Worm (Caenorhabditis elegans) whole organism, young adult: ENCODE measurements around the gene atn-1.

Experiments
- B0336.3 ChIP-seq: fragments of 200-800 bp; sonication (Bioruptor generic); IDR thresholded peaks from 2 replicates; pipeline ENCODE4 v1.3.6; 2022; ENCODE audit warnings: missing genetic modification characterization, missing compliant biosample characterization
- C17E4.6 ChIP-seq: fragments of 200-800 bp; sonication (Bioruptor generic); IDR thresholded peaks from 2 replicates; pipeline ENCODE4 v1.3.6; 2022; ENCODE audit warnings: missing genetic modification reagents, missing genetic modification characterization, missing compliant biosample characterization
- D2030.7 ChIP-seq: fragments of 200-800 bp; sonication (Bioruptor generic); IDR thresholded peaks from 2 replicates; pipeline ENCODE4 v1.3.6; 2022; ENCODE audit warnings: missing genetic modification reagents, missing genetic modification characterization, missing compliant biosample characterization
- F22D6.2 ChIP-seq: sonication (generic microtip); optimal IDR thresholded peaks from 2 replicates; lab custom pipeline; 2016; ENCODE audit warnings: mild to moderate bottlenecking, missing genetic modification characterization, missing compliant biosample characterization
- F33H1.4 ChIP-seq: fragments of 200-800 bp; sonication (Bioruptor generic); IDR thresholded peaks from 2 replicates; pipeline ENCODE4 v1.3.6; 2022; ENCODE audit warnings: missing genetic modification reagents, missing genetic modification characterization, missing compliant biosample characterization
- F49E8.2 ChIP-seq: sonication (generic microtip); optimal IDR thresholded peaks from 3 replicates; lab custom pipeline; 2017; ENCODE audit warnings: missing genetic modification characterization, mild to moderate bottlenecking, missing compliant biosample characterization, antibody characterized with exemption, moderate library complexity; ENCODE audit not compliant: insufficient read depth
- Y67H2A.10 ChIP-seq: fragments of 200-800 bp; sonication (Bioruptor generic); conservative IDR thresholded peaks from 2 replicates; pipeline ENCODE4 v1.3.6; 2022; ENCODE audit warnings: missing genetic modification reagents, missing genetic modification characterization, missing compliant biosample characterization
- ama-1 ChIP-seq, 3 experiments: fragments of 150-350 bp in 1 of 3; sonication (generic microtip) in 2 of 3; optimal IDR thresholded peaks; 2 replicates each; lab custom pipeline; 2014 to 2018; ENCODE audit warnings: missing biosample characterization in 2 of 3, missing genetic modification characterization in 2 of 3, missing genetic modification reagents in 2 of 3
- aptf-2 ChIP-seq: fragments of 200-800 bp; sonication (Bioruptor generic); conservative IDR thresholded peaks from 2 replicates; pipeline ENCODE4 v1.3.6; 2022; ENCODE audit warnings: missing genetic modification reagents, missing genetic modification characterization, missing compliant biosample characterization
- atf-7 ChIP-seq: sonication (generic microtip); optimal IDR thresholded peaks from 2 replicates; lab custom pipeline; 2017; ENCODE audit warnings: mild to moderate bottlenecking, missing genetic modification characterization, missing compliant biosample characterization
- athp-1 ChIP-seq: sonication (generic microtip); optimal IDR thresholded peaks from 2 replicates; lab custom pipeline; 2017; ENCODE audit warnings: mild to moderate bottlenecking, missing genetic modification characterization, missing compliant biosample characterization
- attf-5 ChIP-seq: fragments of 200-800 bp; sonication (Bioruptor generic); optimal IDR thresholded peaks from 2 replicates; lab custom pipeline; 2018; ENCODE audit warnings: mild to moderate bottlenecking, missing genetic modification characterization, missing compliant biosample characterization
- attf-6 ChIP-seq: fragments of 200-800 bp; sonication (Bioruptor generic); IDR thresholded peaks from 2 replicates; pipeline ENCODE4 v1.3.6; 2022; ENCODE audit warnings: missing genetic modification reagents, missing genetic modification characterization, missing compliant biosample characterization
- bed-1 ChIP-seq: fragments of 200-800 bp; sonication (Bioruptor generic); IDR thresholded peaks from 2 replicates; pipeline ENCODE4 v1.3.6; 2022; ENCODE audit warnings: missing genetic modification reagents, missing genetic modification characterization, missing compliant biosample characterization
- bed-2 ChIP-seq: fragments of 200-800 bp; sonication (Bioruptor generic); IDR thresholded peaks from 2 replicates; pipeline ENCODE4 v1.3.6; 2022; ENCODE audit warnings: missing genetic modification reagents, missing genetic modification characterization, missing compliant biosample characterization
- ceh-40 ChIP-seq: fragments of 200-800 bp; sonication (Bioruptor generic); IDR thresholded peaks from 2 replicates; pipeline ENCODE4 v1.3.6; 2022; ENCODE audit warnings: missing genetic modification characterization, missing compliant biosample characterization
- ceh-58 ChIP-seq: fragments of 200-800 bp; sonication (Bioruptor generic); IDR thresholded peaks from 2 replicates; pipeline ENCODE4 v1.3.6; 2022; ENCODE audit warnings: missing genetic modification characterization, missing compliant biosample characterization
- ceh-79 ChIP-seq: sonication (generic microtip); optimal IDR thresholded peaks from 2 replicates; lab custom pipeline; 2017; ENCODE audit warnings: mild to moderate bottlenecking, missing genetic modification characterization, missing compliant biosample characterization
- ceh-91 ChIP-seq: fragments of 200-800 bp; sonication (Bioruptor generic); IDR thresholded peaks from 2 replicates; pipeline ENCODE4 v1.3.6; 2022; ENCODE audit warnings: missing genetic modification reagents, missing genetic modification characterization, missing compliant biosample characterization
- chd-7 ChIP-seq: sonication (generic microtip); optimal IDR thresholded peaks from 2 replicates; lab custom pipeline; 2016; ENCODE audit warnings: mild to moderate bottlenecking, missing genetic modification characterization, moderate library complexity, missing compliant biosample characterization
- die-1 ChIP-seq: sonication (generic microtip); optimal IDR thresholded peaks from 2 replicates; lab custom pipeline; 2016; ENCODE audit warnings: missing genotype, mild to moderate bottlenecking, missing genetic modification characterization, missing compliant biosample characterization
- egl-44 ChIP-seq: fragments of 200-800 bp; sonication (Bioruptor generic); IDR thresholded peaks from 2 replicates; pipeline ENCODE4 v1.3.6; 2022; ENCODE audit warnings: missing genetic modification reagents, missing genetic modification characterization, missing compliant biosample characterization
- ekl-4 ChIP-seq: fragments of 200-800 bp; sonication (Bioruptor generic); IDR thresholded peaks from 2 replicates; pipeline ENCODE4 v1.3.6; 2022; ENCODE audit warnings: missing genetic modification reagents, missing genetic modification characterization, missing compliant biosample characterization
- hmg-20 ChIP-seq: fragments of 200-800 bp; sonication (Bioruptor generic); IDR thresholded peaks from 2 replicates; pipeline ENCODE4 v1.3.6; 2022; ENCODE audit warnings: missing genetic modification reagents, missing genetic modification characterization, missing compliant biosample characterization
- hrde-1 ChIP-seq: sonication (generic microtip); optimal IDR thresholded peaks from 2 replicates; lab custom pipeline; 2016; ENCODE audit warnings: missing genetic modification characterization, mild to moderate bottlenecking, missing compliant biosample characterization, moderate library complexity, missing genotype, missing genetic modification reagents, borderline replicate concordance
- lin-40 ChIP-seq: sonication (generic microtip); optimal IDR thresholded peaks from 2 replicates; lab custom pipeline; 2016; ENCODE audit warnings: missing genetic modification characterization, mild to moderate bottlenecking, missing compliant biosample characterization, missing genotype, missing genetic modification reagents
- madf-3 ChIP-seq: fragments of 200-800 bp; sonication (Bioruptor generic); IDR thresholded peaks from 2 replicates; pipeline ENCODE4 v1.3.6; 2022; ENCODE audit warnings: missing genetic modification reagents, missing genetic modification characterization, missing compliant biosample characterization
- nhr-90 ChIP-seq: sonication (generic microtip); optimal IDR thresholded peaks from 2 replicates; lab custom pipeline; 2016; ENCODE audit warnings: missing genotype, mild to moderate bottlenecking, missing genetic modification characterization, missing compliant biosample characterization
- pha-4 ChIP-seq: fragments of 150-350 bp; sonication (generic microtip); optimal IDR thresholded peaks from 2 replicates; lab custom pipeline; 2014; ENCODE audit warnings: missing biosample characterization, missing genetic modification reagents, missing genetic modification characterization
- repo-1 ChIP-seq: sonication (generic microtip); optimal IDR thresholded peaks from 2 replicates; lab custom pipeline; 2017; ENCODE audit warnings: mild to moderate bottlenecking, missing genetic modification characterization, missing compliant biosample characterization
- rpc-1 ChIP-seq, 2 experiments: fragments of 150-350 bp in 1 of 2; sonication (generic microtip) in 1 of 2; optimal IDR thresholded peaks; 2 replicates each; lab custom pipeline; 2014 to 2018; ENCODE audit warnings: missing biosample characterization in 1 of 2, missing genetic modification characterization in 1 of 2, missing genetic modification reagents in 1 of 2, missing genotype in 1 of 2
- sptf-2 ChIP-seq: fragments of 200-800 bp; sonication (Bioruptor generic); optimal IDR thresholded peaks from 2 replicates; lab custom pipeline; 2018; ENCODE audit warnings: mild to moderate bottlenecking, missing genetic modification characterization, missing compliant biosample characterization
- tbp1 ChIP-seq: fragments of 200-800 bp; sonication (Bioruptor generic); optimal IDR thresholded peaks from 2 replicates; lab custom pipeline; 2018; ENCODE audit warnings: mild to moderate bottlenecking, missing genetic modification characterization, missing compliant biosample characterization
- tbx-9 ChIP-seq: sonication (generic microtip); optimal IDR thresholded peaks from 2 replicates; lab custom pipeline; 2016; ENCODE audit warnings: borderline replicate concordance, missing genetic modification characterization, inconsistent platforms, missing compliant biosample characterization
- tlf-1 ChIP-seq: fragments of 200-800 bp; sonication (Bioruptor generic); optimal IDR thresholded peaks from 2 replicates; lab custom pipeline; 2018; ENCODE audit warnings: mild to moderate bottlenecking, missing genetic modification characterization, missing compliant biosample characterization
- ztf-18 ChIP-seq: sonication (generic microtip); optimal IDR thresholded peaks from 2 replicates; lab custom pipeline; 2016; ENCODE audit warnings: missing genotype, mild to moderate bottlenecking, missing genetic modification characterization, missing compliant biosample characterization

atn-1 gene

DNA sequence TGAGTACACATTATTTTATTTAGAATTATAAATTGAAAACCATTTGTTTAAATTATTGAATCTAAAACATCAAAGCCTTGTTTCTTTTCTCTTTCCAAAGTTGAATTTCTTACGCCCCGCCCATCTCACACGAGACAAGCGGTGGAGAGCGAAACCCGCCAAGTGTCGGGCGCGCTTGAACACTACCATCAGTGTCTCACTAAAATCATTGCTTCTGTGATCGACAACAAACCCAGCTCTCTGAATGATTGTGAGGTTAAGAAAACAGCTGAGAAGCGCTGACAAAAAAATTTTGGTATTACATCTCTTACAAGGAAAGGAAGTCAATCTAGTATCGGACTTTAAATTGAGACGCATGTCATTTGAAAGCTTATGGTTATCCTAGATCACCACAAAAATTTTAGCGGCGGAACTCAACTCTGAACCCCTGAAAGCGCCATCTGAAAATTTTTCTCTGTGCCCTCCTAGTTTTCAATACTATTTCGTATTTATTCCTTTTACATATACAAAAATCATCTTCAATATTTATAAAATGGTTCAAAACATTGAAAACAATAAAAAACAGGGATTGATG, 12.9 kb downstream of the atn-1 start (continued):
- 0 out of 2 replicates have a peak, but pooled peaks have one; percentile 13 for TF ChIP-seq ceh-91 (GFP tag; lab: Robert Waterston, UW)
- no peak for TF ChIP-seq athp-1 (tag; lab: Kevin White, UChicago)
- TF ChIP-seq pha-4 (tag; lab: Kevin White, UChicago), result no peak
- TF ChIP-seq die-1, result peak; percentile 9
- peak; percentile 93 for TF ChIP-seq ekl-4 (GFP tag; lab: Robert Waterston, UW)
- no peak for TF ChIP-seq nhr-90 (tag; lab: Kevin White, UChicago)
- peak; percentile 79 for TF ChIP-seq repo-1 (tag; lab: Kevin White, UChicago)
- TF ChIP-seq hrde-1 (tag; lab: Kevin White, UChicago), result peak; percentile 24
- TF ChIP-seq bed-1 (GFP tag; lab: Robert Waterston, UW), result no peak
- TF ChIP-seq chd-7 (tag; lab: Kevin White, UChicago), result no peak
- no peak for TF ChIP-seq rpc-1 (optimal IDR thresholded peaks at IDR 0.05; lab: Kevin White, UChicago)
- peak; percentile 40 for TF ChIP-seq rpc-1 (tag; optimal IDR thresholded peaks at IDR 0.05; lab: Kevin White, UChicago)
- TF ChIP-seq Y67H2A.10 (GFP tag; lab: Robert Waterston, UW), result no peak
- 0 out of 2 replicates have a peak, but pooled peaks have one; percentile 29 for TF ChIP-seq bed-2 (GFP tag; lab: Robert Waterston, UW)
- TF ChIP-seq ama-1 (optimal IDR thresholded peaks at IDR 0.05; lab: Kevin White, UChicago), result peak; percentile 35
- no peak for TF ChIP-seq ama-1 (GFP tag; optimal IDR thresholded peaks at IDR 0.05; lab: Kevin White, UChicago)
- peak; percentile 9 for TF ChIP-seq sptf-2 (GFP tag; lab: Kevin White, UChicago)
- no peak for TF ChIP-seq attf-5
- peak; percentile 50 for TF ChIP-seq F33H1.4 (GFP tag; lab: Robert Waterston, UW)
- TF ChIP-seq F49E8.2 (tag; lab: Kevin White, UChicago), result peak; percentile 85
- peak; percentile 44; the same call in 1 of the 2 replicates for TF ChIP-seq egl-44 (GFP tag; lab: Robert Waterston, UW)
- TF ChIP-seq D2030.7, result peak; percentile 97
- TF ChIP-seq B0336.3, result peak; percentile 88
- peak; percentile 54 for TF ChIP-seq lin-40 (tag; lab: Kevin White, UChicago)
- 0 out of 2 replicates have a peak, but pooled peaks have one; percentile 9 for TF ChIP-seq C17E4.6 (GFP tag; lab: Robert Waterston, UW)
- peak; percentile 10 for TF ChIP-seq atf-7 (tag; lab: Kevin White, UChicago)
- no peak for TF ChIP-seq tbx-9 (tag; lab: Kevin White, UChicago)
- TF ChIP-seq ceh-79 (tag; lab: Kevin White, UChicago), result no peak
- TF ChIP-seq attf-6 (GFP tag; lab: Robert Waterston, UW), result peak; percentile 91
- peak; percentile 87 for TF ChIP-seq ztf-18 (tag; lab: Kevin White, UChicago)
- TF ChIP-seq tbp1, result peak; percentile 82
- 0 out of 2 replicates have a peak, but pooled peaks have one; percentile 7 for TF ChIP-seq madf-3
- TF ChIP-seq tlf-1 (GFP tag; lab: Kevin White, UChicago), result peak; percentile 75

DNA sequence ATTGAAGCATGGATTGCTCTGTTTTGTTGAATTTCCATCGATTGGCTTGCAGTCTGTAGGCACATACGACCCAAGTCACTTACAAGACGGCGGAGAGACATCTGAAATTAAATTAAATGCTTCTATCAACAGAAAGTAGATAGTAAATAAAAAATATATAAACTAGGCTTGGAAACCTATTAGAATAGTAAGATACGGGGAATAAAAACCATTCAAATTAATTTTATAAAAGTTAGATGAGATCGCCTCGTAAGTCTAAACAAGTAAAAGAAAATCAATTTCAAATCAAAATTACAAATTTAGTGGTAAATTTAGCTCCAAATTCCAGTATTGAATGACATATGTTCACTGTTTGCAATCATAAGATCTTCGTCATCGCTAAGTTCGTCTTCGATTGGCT, 16.3 kb downstream of the atn-1 start, which contains the start of gene mrps-11:
TSS of gene mrps-11 (minus strand) at position 101 of the 400 bp plus-strand sequence.
- no peak for TF ChIP-seq aptf-2 (GFP tag; lab: Robert Waterston, UW)
- no peak for TF ChIP-seq ceh-40 (GFP tag; lab: Robert Waterston, UW)
- TF ChIP-seq hmg-20 (GFP tag; lab: Robert Waterston, UW), result no peak
- no peak for TF ChIP-seq ceh-58 (GFP tag; lab: Robert Waterston, UW)
- no peak for TF ChIP-seq atf-7 (tag; lab: Kevin White, UChicago)
- no peak for TF ChIP-seq F22D6.2
